Worm (Caenorhabditis elegans): ENCODE data around the gene F13D11.3.

ce11 chrX:5801156-5801592 lies 4.5 kb downstream of the F13D11.3 start:
- TF ChIP-seq bed-3 (GFP tag; optimal IDR thresholded peaks at IDR 0.05) (peak; percentile 84), nhr-76 (tag; optimal IDR thresholded peaks at IDR 0.05) (no peak), nhr-237 (tag; optimal IDR thresholded peaks at IDR 0.05) (peak; percentile 86), sem-2 (GFP tag; optimal IDR thresholded peaks at IDR 0.05) (peak; percentile 66), unc-62 (GFP tag; optimal IDR thresholded peaks at IDR 0.05) (peak; percentile 78), ztf-11 (tag; optimal IDR thresholded peaks at IDR 0.05) (no peak), unc-120 (tag; optimal IDR thresholded peaks at IDR 0.05; ENCODE audit: poor library complexity, severe bottlenecking) (peak; percentile 96), elt-3 (tag; optimal IDR thresholded peaks at IDR 0.05) (peak; percentile 57), hlh-1 (tag; optimal IDR thresholded peaks at IDR 0.05) (peak; percentile 65), mab-5 (tag; optimal IDR thresholded peaks at IDR 0.05) (no peak)
